Worm (Caenorhabditis elegans) whole organism, early embryonic: ENCODE results near the gene C38H2.2.

Source experiments
- B0310.2 ChIP-seq: sonication (generic microtip); optimal IDR thresholded peaks from 2 replicates; lab custom pipeline; 2016; ENCODE audit warnings: mild to moderate bottlenecking, missing genetic modification characterization, missing compliant biosample characterization
- F13C5.2 ChIP-seq: sonication (generic microtip); optimal IDR thresholded peaks from 2 replicates; lab custom pipeline; 2017; ENCODE audit warnings: mild to moderate bottlenecking, missing genetic modification characterization, inconsistent platforms, missing compliant biosample characterization
- aly-1 ChIP-seq: sonication (generic microtip); optimal IDR thresholded peaks from 2 replicates; lab custom pipeline; 2016; ENCODE audit warnings: missing genetic modification characterization, missing compliant biosample characterization
- ama-1 ChIP-seq: fragments of 150-350 bp; optimal IDR thresholded peaks from 2 replicates; lab custom pipeline; 2014
- ceh-13 ChIP-seq: fragments of 200-800 bp; sonication (Bioruptor generic); optimal IDR thresholded peaks from 2 replicates; lab custom pipeline; 2018; ENCODE audit warnings: mild to moderate bottlenecking, missing genetic modification characterization, missing compliant biosample characterization
- ceh-36 ChIP-seq: sonication (generic microtip); optimal IDR thresholded peaks from 2 replicates; lab custom pipeline; 2016; ENCODE audit warnings: missing genetic modification characterization, inconsistent platforms, missing compliant biosample characterization
- ets-7 ChIP-seq: sonication (generic microtip); optimal IDR thresholded peaks from 2 replicates; lab custom pipeline; 2016; ENCODE audit warnings: missing genotype, missing genetic modification characterization, missing compliant biosample characterization
- flt-1 ChIP-seq: fragments of 200-800 bp; sonication (Bioruptor generic); IDR thresholded peaks from 2 replicates; pipeline ENCODE4 v1.3.6; 2022; ENCODE audit warnings: missing genetic modification characterization, missing compliant biosample characterization
- hmbx-1 ChIP-seq: sonication (generic microtip); optimal IDR thresholded peaks from 2 replicates; lab custom pipeline; 2016; ENCODE audit warnings: mild to moderate bottlenecking, missing genetic modification characterization, missing compliant biosample characterization
- hmg-4 ChIP-seq: fragments of 200-800 bp; sonication (Bioruptor generic); optimal IDR thresholded peaks from 2 replicates; lab custom pipeline; 2018; ENCODE audit warnings: mild to moderate bottlenecking, missing genetic modification characterization, missing compliant biosample characterization
- hnd-1 ChIP-seq: sonication (generic microtip); optimal IDR thresholded peaks from 2 replicates; lab custom pipeline; 2016; ENCODE audit warnings: missing genetic modification characterization, missing compliant biosample characterization
- pes-1 ChIP-seq: fragments of 200-800 bp; sonication (Bioruptor generic); IDR thresholded peaks from 2 replicates; pipeline ENCODE4 v1.3.6; 2022; ENCODE audit warnings: missing genetic modification reagents, missing genetic modification characterization, missing compliant biosample characterization
- scrt-1 ChIP-seq: fragments of 200-800 bp; sonication (Bioruptor generic); IDR thresholded peaks from 2 replicates; pipeline ENCODE4 v1.3.6; 2022; ENCODE audit warnings: missing genetic modification characterization, missing compliant biosample characterization
- sea-1 ChIP-seq: fragments of 200-800 bp; sonication (Bioruptor generic); conservative IDR thresholded peaks from 2 replicates; pipeline ENCODE4 v1.3.6; 2022; ENCODE audit warnings: missing genetic modification characterization, missing compliant biosample characterization
- tbx-11 ChIP-seq: fragments of 200-800 bp; sonication (Bioruptor generic); IDR thresholded peaks from 2 replicates; pipeline ENCODE4 v1.3.6; 2022; ENCODE audit warnings: missing genetic modification characterization, missing compliant biosample characterization
- tbx-37 ChIP-seq: fragments of 200-800 bp; sonication (Bioruptor generic); conservative IDR thresholded peaks from 2 replicates; pipeline ENCODE4 v1.3.6; 2022; ENCODE audit warnings: missing genetic modification reagents, missing genetic modification characterization, missing compliant biosample characterization
- tra-4 ChIP-seq: sonication (generic microtip); optimal IDR thresholded peaks from 2 replicates; lab custom pipeline; 2017; ENCODE audit warnings: missing genetic modification characterization, missing compliant biosample characterization

The C38H2.2 gene

DNA sequence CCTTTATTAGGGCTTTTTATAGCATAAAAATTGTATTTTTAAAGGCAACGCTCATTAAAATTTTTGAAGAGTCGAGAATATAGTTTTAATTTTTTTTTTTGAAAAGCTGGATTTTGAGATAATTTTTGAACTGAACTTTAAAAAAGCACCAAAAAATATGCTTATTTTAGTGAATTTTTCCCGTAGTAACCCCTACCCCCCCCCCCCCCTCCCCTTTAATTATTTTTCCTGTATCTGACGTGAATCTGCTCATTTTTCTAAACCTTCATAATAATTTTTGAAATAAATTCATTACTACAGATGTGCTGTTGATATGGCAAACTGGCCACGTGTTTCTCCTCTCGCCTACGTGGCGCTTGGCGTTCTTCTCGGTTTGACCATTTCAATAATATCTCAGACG lies at the start of gene C38H2.2:
C38H2.2 (plus strand) TSS at position 301 of the 400 bp plus-strand sequence.
- TF ChIP-seq F13C5.2, result no peak
- no peak for TF ChIP-seq pes-1
- no peak for TF ChIP-seq ama-1

DNA sequence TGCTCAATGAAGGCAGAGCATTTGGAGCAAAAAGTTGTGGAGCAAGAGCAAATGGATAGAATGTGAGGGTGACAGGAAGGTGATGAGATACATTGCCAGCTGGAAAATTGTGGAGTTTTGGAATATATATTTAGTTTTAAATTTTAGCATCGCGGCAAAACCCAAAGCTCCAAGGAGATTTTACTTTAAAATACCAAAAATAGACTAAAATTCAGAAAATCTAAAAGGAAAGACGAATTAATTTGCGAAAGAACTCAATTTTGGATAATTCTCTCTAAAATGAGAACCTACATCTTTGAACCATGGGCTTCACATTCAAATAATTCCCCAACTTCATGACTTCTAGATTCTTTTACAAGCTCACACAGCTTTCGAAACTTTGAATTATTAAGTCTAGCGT lies 49.0 kb upstream of the C38H2.2 start, which contains the start of gene T07C4.12:
T07C4.12 (minus strand) TSS at position 101 of the 400 bp plus-strand sequence.
- TF ChIP-seq aly-1 (tag; lab: Kevin White, UChicago) (no peak), flt-1 (GFP tag; lab: Robert Waterston, UW) (no peak), B0310.2 (tag; lab: Kevin White, UChicago) (no peak), hmg-4 (GFP tag; lab: Kevin White, UChicago) (no peak), tbx-11 (no peak), ama-1 (no peak), pes-1 (no peak), ceh-36 (tag; lab: Kevin White, UChicago) (no peak)

DNA sequence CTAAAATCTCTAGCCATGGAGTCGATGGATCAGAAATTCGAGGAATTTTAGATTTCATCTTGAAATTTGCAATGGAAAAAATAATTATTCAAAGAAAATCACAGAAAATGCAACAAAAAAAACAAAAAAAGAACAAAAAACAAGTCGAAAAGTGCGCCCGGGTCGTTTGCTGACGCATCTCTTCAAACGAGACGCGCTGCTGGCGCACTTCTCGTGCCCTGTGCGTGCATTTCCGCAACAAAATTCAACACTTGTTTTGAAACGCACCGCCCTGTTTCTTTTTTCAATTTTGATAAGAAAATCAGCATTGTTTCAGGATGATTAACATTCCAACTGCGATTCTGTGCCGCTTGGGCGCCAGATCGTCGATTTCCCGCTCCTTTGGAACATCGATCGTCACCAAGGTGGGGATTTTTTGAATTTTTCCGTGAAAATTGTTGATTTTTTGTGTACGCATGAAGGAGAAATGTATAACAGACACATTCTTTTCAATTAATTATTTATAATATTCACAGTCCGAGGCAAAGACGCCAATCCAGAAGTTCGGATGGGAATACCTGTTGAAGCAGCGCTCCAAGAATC lies 47.5 kb upstream of the C38H2.2 start, which contains the start of the genes jmjd-4 and mev-1:
jmjd-4 (minus strand) TSS at position 58 of the 582 bp plus-strand sequence.
mev-1 (plus strand) TSS at position 317 of the 582 bp plus-strand sequence.
- no peak for TF ChIP-seq ceh-13
- TF ChIP-seq tbx-37, result no peak
- 0 out of 2 replicates have a peak, but pooled peaks have one; percentile 40 for TF ChIP-seq tbx-11
- TF ChIP-seq hmg-4 (GFP tag; lab: Kevin White, UChicago), result no peak
- TF ChIP-seq tra-4, result no peak
- peak; percentile 51; the same call in 1 of the 2 replicates for TF ChIP-seq flt-1 (GFP tag; lab: Robert Waterston, UW)
- TF ChIP-seq F13C5.2, result peak; percentile 73
- peak; percentile 23 for TF ChIP-seq ceh-36 (tag; lab: Kevin White, UChicago)

DNA sequence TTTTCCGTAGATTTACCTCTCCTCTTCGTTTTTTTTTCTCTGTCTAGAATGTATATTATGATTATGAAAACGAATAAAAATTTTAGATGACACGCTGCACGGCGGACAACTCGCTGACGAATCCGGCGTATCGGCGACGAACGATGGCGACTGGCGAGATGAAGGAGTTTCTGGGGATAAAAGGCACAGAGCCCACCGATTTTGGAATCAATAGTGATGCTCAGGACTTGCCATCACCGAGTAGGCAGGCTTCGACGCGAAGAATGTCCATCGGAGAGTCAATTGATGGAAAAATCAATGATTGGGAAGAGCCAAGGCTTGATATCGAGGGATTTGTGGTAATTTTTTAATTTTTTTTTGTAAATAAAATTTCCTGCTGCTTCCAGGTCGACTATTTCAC lies 46.5 kb upstream of the C38H2.2 start, which contains the start of gene ced-9:
ced-9 (plus strand) TSS at position 87 of the 400 bp plus-strand sequence.
- no peak for TF ChIP-seq ceh-36 (tag; lab: Kevin White, UChicago)
- no peak for TF ChIP-seq hnd-1
- TF ChIP-seq aly-1 (tag; lab: Kevin White, UChicago), result no peak
- no peak for TF ChIP-seq ets-7
- TF ChIP-seq ama-1, result no peak
- TF ChIP-seq sea-1, result no peak
- no peak for TF ChIP-seq B0310.2 (tag; lab: Kevin White, UChicago)
- TF ChIP-seq tra-4, result no peak
- TF ChIP-seq pes-1, result no peak
- TF ChIP-seq tbx-37, result no peak
- no peak for TF ChIP-seq ceh-13
- TF ChIP-seq hmg-4 (GFP tag; lab: Kevin White, UChicago), result no peak
- no peak for TF ChIP-seq F13C5.2
- TF ChIP-seq tbx-11, result no peak
- TF ChIP-seq flt-1 (GFP tag; lab: Robert Waterston, UW), result no peak

DNA sequence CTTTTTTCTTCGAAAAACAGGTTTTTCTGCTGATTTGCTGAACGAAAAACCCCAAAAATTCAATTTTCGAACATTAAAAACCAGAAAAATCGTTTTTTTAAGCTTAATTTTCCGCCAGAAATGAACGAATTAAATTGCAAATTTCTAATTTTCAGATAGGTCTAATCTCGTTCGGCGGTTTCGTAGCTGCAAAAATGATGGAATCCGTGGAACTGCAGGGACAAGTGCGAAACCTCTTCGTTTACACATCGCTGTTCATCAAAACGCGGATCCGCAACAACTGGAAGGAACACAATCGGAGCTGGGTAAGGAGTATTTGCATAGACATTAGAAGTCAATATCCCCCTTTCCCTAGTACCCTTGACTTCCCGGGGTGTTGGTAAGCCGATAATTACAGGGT lies 45.5 kb upstream of the C38H2.2 start:
- TF ChIP-seq tbx-11, result no peak
- TF ChIP-seq ceh-13, result no peak
- TF ChIP-seq sea-1, result no peak
- TF ChIP-seq tbx-37, result no peak
- TF ChIP-seq tra-4, result no peak
- no peak for TF ChIP-seq flt-1 (GFP tag; lab: Robert Waterston, UW)
- TF ChIP-seq pes-1, result no peak
- TF ChIP-seq hmbx-1, result no peak
- no peak for TF ChIP-seq B0310.2 (tag; lab: Kevin White, UChicago)

DNA sequence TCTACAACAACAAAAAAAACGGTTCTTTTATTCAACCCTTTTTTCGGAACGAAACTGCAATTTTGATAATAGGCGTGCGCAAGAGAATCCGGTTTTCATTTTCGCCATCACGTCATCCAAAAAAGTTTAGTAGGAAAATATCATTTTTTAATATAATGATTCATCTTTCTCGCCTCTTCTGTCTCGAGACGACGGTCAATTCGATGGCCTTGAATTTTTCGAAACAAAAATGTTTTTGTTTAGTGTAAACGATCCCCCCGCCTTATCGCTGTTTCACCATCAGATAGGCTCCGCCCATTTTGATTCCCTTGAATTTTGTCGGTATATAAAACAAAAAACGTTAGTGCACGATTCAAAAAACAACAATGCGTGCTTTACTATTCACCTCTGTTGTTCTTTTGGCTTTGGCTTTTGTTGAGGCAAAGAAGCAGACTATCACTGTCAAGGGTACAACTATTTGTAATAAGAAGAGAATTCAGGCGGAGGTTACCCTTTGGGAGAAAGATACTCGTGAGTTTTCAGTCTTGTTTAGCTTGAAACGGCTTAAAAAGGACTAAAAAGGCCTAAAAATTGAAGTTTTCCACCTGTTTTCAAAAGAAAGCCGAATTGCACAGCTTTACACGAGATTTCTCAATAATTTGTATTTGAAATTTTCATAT lies 43.9 kb upstream of the C38H2.2 start, which contains the start of gene ttr-15:
ttr-15 (plus strand) TSS at position 340 of the 659 bp plus-strand sequence.
- TF ChIP-seq F13C5.2 (no peak), hmbx-1 (no peak), B0310.2 (tag; lab: Kevin White, UChicago) (no peak), tbx-37 (no peak), ama-1 (no peak), scrt-1 (GFP tag; lab: Robert Waterston, UW) (no peak), ceh-13 (no peak), sea-1 (no peak), ets-7 (no peak), flt-1 (GFP tag; lab: Robert Waterston, UW) (no peak), hnd-1 (no peak), tbx-11 (no peak), tra-4 (no peak), aly-1 (tag; lab: Kevin White, UChicago) (no peak), pes-1 (no peak), ceh-36 (tag; lab: Kevin White, UChicago) (no peak)

DNA sequence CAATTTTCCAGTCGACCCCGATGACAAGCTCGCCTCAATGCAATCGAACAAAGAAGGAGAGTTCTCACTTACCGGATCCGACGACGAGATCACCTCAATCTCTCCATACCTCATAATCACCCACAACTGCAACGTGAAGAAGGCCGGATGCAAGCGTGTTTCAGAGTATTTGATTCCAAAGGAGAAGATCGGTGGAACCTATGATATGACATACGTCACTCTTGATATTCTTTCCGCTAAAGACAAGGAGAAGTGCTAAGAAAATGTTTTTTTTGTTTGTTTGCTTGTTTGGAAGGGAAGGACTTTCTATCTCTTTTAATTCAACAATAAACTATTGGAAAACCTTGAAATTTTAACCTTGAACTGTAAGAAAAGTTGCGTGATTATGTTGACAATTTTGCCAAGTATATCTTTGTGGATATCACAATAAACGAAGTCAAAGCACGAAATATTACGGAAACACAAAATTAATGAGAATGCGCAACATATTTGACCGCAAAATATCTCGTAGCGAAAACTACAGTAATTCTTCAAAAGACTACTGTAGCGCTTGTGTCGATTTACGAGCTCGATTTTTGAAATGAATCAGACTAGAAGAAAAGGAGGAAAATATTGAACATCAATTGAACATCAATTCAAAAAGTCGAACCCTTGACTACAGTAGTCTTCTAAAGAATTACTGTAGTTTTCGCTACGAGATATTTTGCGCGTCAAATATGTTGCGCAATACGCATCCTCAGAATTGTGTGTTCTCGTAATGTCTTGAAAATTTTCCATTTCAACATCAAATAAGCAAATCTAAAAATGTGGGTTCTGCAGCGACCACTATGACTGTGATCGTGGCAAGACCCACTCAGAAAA lies 42.4 kb upstream of the C38H2.2 start:
- TF ChIP-seq B0310.2 (tag; lab: Kevin White, UChicago) (no peak), hnd-1 (no peak), ets-7 (no peak), pes-1 (no peak), hmbx-1 (no peak), F13C5.2 (no peak), tbx-11 (no peak), flt-1 (GFP tag; lab: Robert Waterston, UW) (no peak), hmg-4 (GFP tag; lab: Kevin White, UChicago) (no peak), sea-1 (no peak)

DNA sequence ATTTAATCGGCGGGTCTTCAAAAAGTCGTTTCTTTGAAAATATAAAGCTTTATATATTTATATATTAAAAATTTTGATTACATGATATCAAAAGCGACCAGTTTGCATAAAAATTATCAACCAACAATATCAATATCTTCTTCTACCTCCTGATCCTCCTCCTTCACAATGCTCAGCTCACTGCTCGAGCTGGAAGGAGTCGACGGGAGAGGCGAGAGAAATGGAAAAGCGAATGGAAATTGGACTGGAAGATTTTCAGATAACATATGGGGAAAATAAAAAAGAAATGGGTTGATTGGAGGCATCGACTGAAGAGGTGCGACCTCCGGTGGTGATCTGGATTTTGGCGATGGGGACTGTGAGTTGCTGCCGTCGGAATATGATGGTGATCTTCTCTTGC lies 41.6 kb upstream of the C38H2.2 start:
- no peak for TF ChIP-seq flt-1 (GFP tag; lab: Robert Waterston, UW)
- TF ChIP-seq ama-1, result no peak
- TF ChIP-seq hmg-4 (GFP tag; lab: Kevin White, UChicago), result no peak
- no peak for TF ChIP-seq F13C5.2
- TF ChIP-seq ceh-13, result no peak
- no peak for TF ChIP-seq hnd-1
- no peak for TF ChIP-seq B0310.2 (tag; lab: Kevin White, UChicago)
- TF ChIP-seq ceh-36 (tag; lab: Kevin White, UChicago), result no peak
- no peak for TF ChIP-seq sea-1
- no peak for TF ChIP-seq pes-1
- TF ChIP-seq tbx-37, result no peak
- TF ChIP-seq scrt-1 (GFP tag; lab: Robert Waterston, UW), result no peak
- TF ChIP-seq ets-7, result no peak
- TF ChIP-seq tra-4, result no peak
- no peak for TF ChIP-seq aly-1 (tag; lab: Kevin White, UChicago)
- no peak for TF ChIP-seq tbx-11
- no peak for TF ChIP-seq hmbx-1
